Worm (Caenorhabditis elegans): ENCODE data around the gene prp-38.

The prp-38 gene

DNA sequence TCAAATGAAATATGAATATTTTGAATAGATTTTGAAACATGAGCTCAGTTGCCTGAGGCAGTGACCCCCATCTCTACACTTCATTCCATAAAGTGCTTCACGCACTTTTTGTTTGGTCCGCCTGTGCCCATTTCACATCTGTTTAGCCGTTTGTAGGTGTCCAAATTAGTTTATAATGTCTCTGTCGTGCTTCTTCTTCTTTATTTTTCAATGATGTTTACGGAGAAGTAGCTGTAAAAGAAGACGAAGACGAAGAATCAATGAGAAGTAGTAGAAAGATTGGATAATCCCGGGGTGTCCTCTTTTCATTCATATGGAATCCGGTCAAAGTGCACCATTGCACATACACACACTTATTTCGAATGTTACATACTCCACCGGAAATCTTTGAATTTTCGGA lies 33.6 kb upstream of the prp-38 start:
- TF ChIP-seq fax-1 (tag; optimal IDR thresholded peaks at IDR 0.05) (no peak), F13H6.1 (tag; optimal IDR thresholded peaks at IDR 0.05) (no peak), ceh-45 (GFP tag; IDR thresholded peaks at IDR 0.05) (no peak), unc-42 (tag; optimal IDR thresholded peaks at IDR 0.05) (peak; percentile 51)

DNA sequence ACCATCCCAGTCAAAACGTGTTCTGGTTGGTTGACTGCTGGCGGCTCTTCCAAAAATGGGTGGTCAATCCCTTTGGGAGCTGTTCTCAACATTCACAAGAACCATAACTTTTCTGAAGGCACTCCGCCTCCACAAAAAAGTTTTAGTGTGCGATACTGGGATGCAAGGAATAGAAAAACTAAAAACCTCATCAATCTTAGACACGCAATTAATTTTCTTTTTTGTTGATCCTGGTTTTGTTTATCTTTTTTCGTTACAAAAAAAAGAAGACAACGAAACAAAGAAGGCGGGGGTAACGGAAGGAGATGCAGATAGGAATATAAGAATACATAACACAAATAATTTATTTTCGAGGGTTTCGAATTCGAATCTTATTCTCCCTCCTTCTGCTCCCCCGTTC lies 32.4 kb upstream of the prp-38 start:
- TF ChIP-seq dmd-4 (tag; optimal IDR thresholded peaks at IDR 0.05; ENCODE audit: borderline replicate concordance): no peak
- no peak for TF ChIP-seq syd-9 (tag; optimal IDR thresholded peaks at IDR 0.05)
- no peak for TF ChIP-seq ceh-45 (GFP tag; IDR thresholded peaks at IDR 0.05)
- TF ChIP-seq hlh-30 (tag; optimal IDR thresholded peaks at IDR 0.05; ENCODE audit: insufficient read depth): no peak
- TF ChIP-seq unc-42 (tag; optimal IDR thresholded peaks at IDR 0.05): no peak
- TF ChIP-seq fax-1 (tag; optimal IDR thresholded peaks at IDR 0.05): no peak
- no peak for TF ChIP-seq pat-9 (tag; optimal IDR thresholded peaks at IDR 0.05)
- TF ChIP-seq eyg-1 (tag; optimal IDR thresholded peaks at IDR 0.05): no peak
- TF ChIP-seq npax-4 (tag; optimal IDR thresholded peaks at IDR 0.05): no peak
- TF ChIP-seq ceh-19 (GFP tag; optimal IDR thresholded peaks at IDR 0.05): no peak
- TF ChIP-seq pha-4 (tag; optimal IDR thresholded peaks at IDR 0.05): no peak
- no peak for TF ChIP-seq tbx-7 (tag; optimal IDR thresholded peaks at IDR 0.05)
- no peak for TF ChIP-seq ceh-48 (tag; optimal IDR thresholded peaks at IDR 0.05)

DNA sequence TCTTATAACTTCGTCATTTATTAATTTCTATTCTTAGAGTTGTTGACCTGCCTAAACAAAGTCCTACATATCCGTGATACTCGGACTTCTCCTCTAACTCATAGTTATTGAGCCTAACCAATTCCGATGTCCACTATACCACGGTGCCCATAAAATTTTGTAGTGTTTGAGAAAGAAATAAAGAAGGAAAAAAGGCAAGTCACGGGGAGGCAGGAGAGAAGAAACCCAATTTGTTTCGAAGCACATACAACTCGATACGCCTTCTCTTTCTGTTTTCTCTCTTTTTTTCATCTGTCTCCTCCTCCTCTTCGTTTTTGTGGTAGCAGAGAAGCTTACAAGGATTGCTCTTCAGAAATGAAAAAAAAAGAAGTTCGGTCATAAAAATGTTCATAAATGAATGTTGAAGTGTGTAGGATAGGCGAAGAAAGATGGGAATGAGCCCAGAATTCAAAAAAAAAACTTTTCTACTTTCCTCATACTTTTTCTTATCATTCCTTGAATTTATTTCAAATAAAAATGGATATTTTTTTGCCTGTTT lies 28.9 kb upstream of the prp-38 start:
- peak; percentile 37 for TF ChIP-seq unc-42 (tag; optimal IDR thresholded peaks at IDR 0.05)
- TF ChIP-seq ceh-22 (tag; optimal IDR thresholded peaks at IDR 0.05): no peak

- no peak for TF ChIP-seq pha-2 (tag; optimal IDR thresholded peaks at IDR 0.05)
- TF ChIP-seq K09A11.1 (tag; optimal IDR thresholded peaks at IDR 0.05; ENCODE audit: insufficient read depth): no peak
These were observed 27.0 kb upstream of the prp-38 start for ce11 chrV:10832862-10833261.

ce11 chrV:10824711-10825110 lies 18.9 kb upstream of the prp-38 start, which contains the start of gene nrx-1:
TSS of gene nrx-1 (plus strand) at chrV:10825011.
- no peak for TF ChIP-seq ceh-24 (tag; optimal IDR thresholded peaks at IDR 0.05)
- TF ChIP-seq ceh-6 (GFP tag; optimal IDR thresholded peaks at IDR 0.05): no peak
- no peak for TF ChIP-seq unc-3 (GFP tag; conservative IDR thresholded peaks at IDR 0.05)
- no peak for TF ChIP-seq unc-3 (tag; optimal IDR thresholded peaks at IDR 0.05)
- TF ChIP-seq dmd-4 (tag; optimal IDR thresholded peaks at IDR 0.05; ENCODE audit: borderline replicate concordance): no peak
- TF ChIP-seq eyg-1 (tag; optimal IDR thresholded peaks at IDR 0.05): no peak
- TF ChIP-seq fkh-10 (GFP tag; optimal IDR thresholded peaks at IDR 0.05): no peak
- no peak for TF ChIP-seq rnt-1 (tag; optimal IDR thresholded peaks at IDR 0.05)
- TF ChIP-seq pqm-1 (tag; optimal IDR thresholded peaks at IDR 0.05): no peak
- no peak for TF ChIP-seq gmeb-2 (tag; optimal IDR thresholded peaks at IDR 0.05)
- TF ChIP-seq hlh-15 (tag; optimal IDR thresholded peaks at IDR 0.05): no peak
- no peak for TF ChIP-seq sox-4 (tag; optimal IDR thresholded peaks at IDR 0.05)
- TF ChIP-seq pros-1 (tag; optimal IDR thresholded peaks at IDR 0.05): no peak
- no peak for TF ChIP-seq ceh-48 (tag; optimal IDR thresholded peaks at IDR 0.05)
- no peak for TF ChIP-seq lim-6 (tag; optimal IDR thresholded peaks at IDR 0.05)
- TF ChIP-seq fkh-6 (tag; optimal IDR thresholded peaks at IDR 0.05): no peak
- no peak for TF ChIP-seq pax-1 (tag; optimal IDR thresholded peaks at IDR 0.05)
- TF ChIP-seq pha-2 (tag; optimal IDR thresholded peaks at IDR 0.05): no peak
- TF ChIP-seq hlh-30 (tag; optimal IDR thresholded peaks at IDR 0.05; ENCODE audit: insufficient read depth): no peak
- no peak for TF ChIP-seq ceh-2 (tag; optimal IDR thresholded peaks at IDR 0.05)

ce11 chrV:10818498-10818897 lies 12.7 kb upstream of the prp-38 start:
- TF ChIP-seq pha-2 (tag; optimal IDR thresholded peaks at IDR 0.05) (no peak), sox-4 (tag; optimal IDR thresholded peaks at IDR 0.05) (no peak), unc-42 (tag; optimal IDR thresholded peaks at IDR 0.05) (peak; percentile 67)
